Worm (Caenorhabditis elegans) whole organism, mixed stage, embryonic: ENCODE data around the gene B0244.5.

Experiments
- M03D4.4 ChIP-seq: sonication (generic microtip); optimal IDR thresholded peaks from 2 replicates; lab custom pipeline; 2017; ENCODE audit warnings: mild to moderate bottlenecking, missing genetic modification characterization, missing compliant biosample characterization
- bed-3 ChIP-seq: fragments of 200-800 bp; sonication (Bioruptor generic); optimal IDR thresholded peaks from 3 replicates; lab custom pipeline; 2018; ENCODE audit warnings: mild to moderate bottlenecking, missing genetic modification characterization, moderate library complexity, missing compliant biosample characterization
- blmp-1 ChIP-seq: fragments of 150-350 bp; optimal IDR thresholded peaks from 2 replicates; lab custom pipeline; 2014; ENCODE audit warnings: missing biosample characterization, missing genetic modification characterization
- ceh-39 ChIP-seq: fragments of 150-350 bp; optimal IDR thresholded peaks from 2 replicates; lab custom pipeline; 2014; ENCODE audit warnings: missing biosample characterization, missing genetic modification characterization
- ceh-43 ChIP-seq: fragments of 200-800 bp; sonication (Bioruptor generic); optimal IDR thresholded peaks from 2 replicates; lab custom pipeline; 2018; ENCODE audit warnings: mild to moderate bottlenecking, missing genetic modification characterization, moderate library complexity, missing compliant biosample characterization
- ceh-83 ChIP-seq: fragments of 200-800 bp; sonication (Bioruptor generic); optimal IDR thresholded peaks from 2 replicates; lab custom pipeline; 2018; ENCODE audit warnings: mild to moderate bottlenecking, missing genetic modification characterization, missing compliant biosample characterization
- ces-1 ChIP-seq: fragments of 150-350 bp; optimal IDR thresholded peaks from 2 replicates; lab custom pipeline; 2014; ENCODE audit warnings: missing biosample characterization, missing genetic modification reagents, missing genetic modification characterization
- cnd-1 ChIP-seq: fragments of 200-800 bp; sonication (Bioruptor generic); optimal IDR thresholded peaks from 2 replicates; lab custom pipeline; 2018; ENCODE audit warnings: mild to moderate bottlenecking, missing genetic modification characterization, missing compliant biosample characterization
- drap-1 ChIP-seq: fragments of 200-800 bp; sonication (Bioruptor generic); optimal IDR thresholded peaks from 3 replicates; lab custom pipeline; 2018; ENCODE audit warnings: mild to moderate bottlenecking, missing genetic modification characterization, missing compliant biosample characterization
- elt-1 ChIP-seq: sonication (generic microtip); optimal IDR thresholded peaks from 2 replicates; lab custom pipeline; 2017; ENCODE audit warnings: missing genetic modification characterization, mild to moderate bottlenecking, missing compliant biosample characterization, antibody characterized with exemption, moderate library complexity, borderline replicate concordance; ENCODE audit not compliant: insufficient read depth
- elt-3 ChIP-seq: fragments of 150-350 bp; optimal IDR thresholded peaks from 2 replicates; lab custom pipeline; 2014; ENCODE audit warnings: missing biosample characterization, missing genetic modification characterization
- flh-1 ChIP-seq: fragments of 200-800 bp; sonication (Bioruptor generic); optimal IDR thresholded peaks from 2 replicates; lab custom pipeline; 2018; ENCODE audit warnings: mild to moderate bottlenecking, missing genetic modification characterization, moderate library complexity, missing compliant biosample characterization
- ham-2 ChIP-seq: fragments of 200-800 bp; sonication (Bioruptor generic); optimal IDR thresholded peaks from 2 replicates; lab custom pipeline; 2018; ENCODE audit warnings: mild to moderate bottlenecking, missing genetic modification characterization, missing compliant biosample characterization
- hlh-1 ChIP-seq: fragments of 150-350 bp; optimal IDR thresholded peaks from 2 replicates; lab custom pipeline; 2014; ENCODE audit warnings: missing biosample characterization, missing genetic modification reagents, missing genetic modification characterization
- lin-13 ChIP-seq: fragments of 150-350 bp; optimal IDR thresholded peaks from 2 replicates; lab custom pipeline; 2014; ENCODE audit warnings: missing biosample characterization, missing genetic modification characterization
- lin-32 ChIP-seq: fragments of 200-800 bp; sonication (Bioruptor generic); optimal IDR thresholded peaks from 2 replicates; lab custom pipeline; 2018; ENCODE audit warnings: mild to moderate bottlenecking, missing genetic modification characterization, missing compliant biosample characterization
- lsy-2 ChIP-seq: fragments of 150-350 bp; optimal IDR thresholded peaks from 2 replicates; lab custom pipeline; 2014; ENCODE audit warnings: missing biosample characterization, missing genetic modification characterization
- mab-5 ChIP-seq: fragments of 150-350 bp; optimal IDR thresholded peaks from 2 replicates; lab custom pipeline; 2014; ENCODE audit warnings: missing biosample characterization, missing genetic modification characterization
- mep-1 ChIP-seq: fragments of 150-350 bp; optimal IDR thresholded peaks from 2 replicates; lab custom pipeline; 2017; ENCODE audit warnings: missing biosample characterization, missing genetic modification reagents, missing genetic modification characterization, inconsistent platforms
- mls-2 ChIP-seq: sonication (generic microtip); optimal IDR thresholded peaks from 2 replicates; lab custom pipeline; 2016; ENCODE audit warnings: mild to moderate bottlenecking, missing genetic modification characterization, moderate library complexity, missing compliant biosample characterization
- nhr-12 ChIP-seq: fragments of 150-350 bp; optimal IDR thresholded peaks from 2 replicates; lab custom pipeline; 2014; ENCODE audit warnings: missing biosample characterization, missing genetic modification characterization
- nhr-2 ChIP-seq: fragments of 150-350 bp; optimal IDR thresholded peaks from 2 replicates; lab custom pipeline; 2014; ENCODE audit warnings: missing biosample characterization, missing genetic modification characterization
- nhr-237 ChIP-seq: fragments of 150-350 bp; optimal IDR thresholded peaks from 2 replicates; lab custom pipeline; 2014; ENCODE audit warnings: missing biosample characterization, missing genetic modification characterization
- nhr-28 ChIP-seq: fragments of 150-350 bp; optimal IDR thresholded peaks from 2 replicates; lab custom pipeline; 2014; ENCODE audit warnings: missing biosample characterization, missing genetic modification characterization
- nhr-76 ChIP-seq: sonication (generic microtip); optimal IDR thresholded peaks from 2 replicates; lab custom pipeline; 2017; ENCODE audit warnings: missing biosample characterization, missing genetic modification characterization
- pha-4 ChIP-seq: fragments of 150-350 bp; optimal IDR thresholded peaks from 2 replicates; lab custom pipeline; 2018; ENCODE audit warnings: missing biosample characterization, missing genetic modification reagents, missing genetic modification characterization
- sem-2 ChIP-seq: fragments of 200-800 bp; sonication (Bioruptor generic); optimal IDR thresholded peaks from 2 replicates; lab custom pipeline; 2018; ENCODE audit warnings: mild to moderate bottlenecking, missing genetic modification characterization, missing compliant biosample characterization
- snpc-4 ChIP-seq: fragments of 150-350 bp; optimal IDR thresholded peaks from 2 replicates; lab custom pipeline; 2014; ENCODE audit warnings: missing biosample characterization, missing genetic modification characterization
- sptf-1 ChIP-seq: sonication (generic microtip); optimal IDR thresholded peaks from 2 replicates; lab custom pipeline; 2017; ENCODE audit warnings: mild to moderate bottlenecking, missing genetic modification characterization, moderate library complexity, missing compliant biosample characterization
- tbx-8 ChIP-seq: fragments of 200-800 bp; sonication (Bioruptor generic); optimal IDR thresholded peaks from 2 replicates; lab custom pipeline; 2018; ENCODE audit warnings: mild to moderate bottlenecking, missing genetic modification characterization, moderate library complexity, missing compliant biosample characterization
- unc-120 ChIP-seq: sonication (generic microtip); optimal IDR thresholded peaks from 2 replicates; lab custom pipeline; 2017; ENCODE audit warnings: missing genetic modification characterization, missing compliant biosample characterization; ENCODE audit not compliant: poor library complexity, severe bottlenecking
- unc-39 ChIP-seq: fragments of 150-350 bp; optimal IDR thresholded peaks from 2 replicates; lab custom pipeline; 2014; ENCODE audit warnings: missing biosample characterization, missing genetic modification characterization
- unc-62 ChIP-seq: fragments of 150-350 bp; optimal IDR thresholded peaks from 2 replicates; lab custom pipeline; 2014; ENCODE audit warnings: missing biosample characterization, missing genetic modification reagents, missing genetic modification characterization
- zip-8 ChIP-seq: fragments of 150-350 bp; optimal IDR thresholded peaks from 2 replicates; lab custom pipeline; 2014; ENCODE audit warnings: missing biosample characterization, missing genetic modification characterization
- ztf-11 ChIP-seq: fragments of 150-350 bp; optimal IDR thresholded peaks from 2 replicates; lab custom pipeline; 2014; ENCODE audit warnings: missing biosample characterization, missing genetic modification characterization

The B0244.5 gene

DNA sequence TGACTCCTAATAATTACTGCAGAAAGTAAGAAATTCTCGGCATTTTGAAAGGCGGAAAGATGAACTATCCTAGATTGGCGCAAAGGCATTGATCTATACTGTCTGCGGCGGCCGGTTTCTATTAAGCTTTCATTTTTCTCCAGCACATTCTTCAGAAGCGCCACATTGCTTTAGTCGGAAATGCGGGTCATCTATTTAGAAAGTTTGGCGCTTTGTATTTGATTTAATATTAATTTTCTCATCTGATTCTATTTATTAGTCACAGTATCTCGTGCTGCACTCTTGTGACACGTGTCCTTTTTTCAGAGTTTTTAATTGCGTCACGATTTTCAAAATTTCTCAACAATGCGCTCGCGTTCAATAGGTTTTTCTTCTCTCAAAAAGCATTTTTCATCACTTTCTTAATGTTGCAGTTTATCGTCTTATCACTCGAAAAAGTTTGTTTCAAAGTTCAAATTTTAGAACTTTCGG lies 29.7 kb upstream of the B0244.5 start:
- TF ChIP-seq nhr-2 = no peak
- no peak for TF ChIP-seq lin-32 (GFP tag; lab: Kevin White, UChicago)
- no peak for TF ChIP-seq hlh-1
- no peak for TF ChIP-seq flh-1 (GFP tag; lab: Kevin White, UChicago)
- TF ChIP-seq M03D4.4 = no peak
- TF ChIP-seq ceh-39 = no peak
- TF ChIP-seq blmp-1 (tag; lab: Kevin White, UChicago) = no peak
- no peak for TF ChIP-seq elt-1 (tag; lab: Kevin White, UChicago)
- no peak for TF ChIP-seq ces-1 (GFP tag; lab: Kevin White, UChicago)
- no peak for TF ChIP-seq ceh-43
- TF ChIP-seq nhr-28 (tag; lab: Kevin White, UChicago) = no peak
- no peak for TF ChIP-seq tbx-8
- TF ChIP-seq snpc-4 (tag; lab: Kevin White, UChicago) = no peak
- no peak for TF ChIP-seq lin-13 (tag; lab: Kevin White, UChicago)
- TF ChIP-seq mls-2 (tag; lab: Kevin White, UChicago) = no peak
- no peak for TF ChIP-seq zip-8 (tag; lab: Kevin White, UChicago)
- TF ChIP-seq elt-3 (tag; lab: Kevin White, UChicago) = no peak
- no peak for TF ChIP-seq sptf-1
- TF ChIP-seq nhr-12 = no peak
- no peak for TF ChIP-seq ham-2
- TF ChIP-seq, all 35 proteins: peak for 0

DNA sequence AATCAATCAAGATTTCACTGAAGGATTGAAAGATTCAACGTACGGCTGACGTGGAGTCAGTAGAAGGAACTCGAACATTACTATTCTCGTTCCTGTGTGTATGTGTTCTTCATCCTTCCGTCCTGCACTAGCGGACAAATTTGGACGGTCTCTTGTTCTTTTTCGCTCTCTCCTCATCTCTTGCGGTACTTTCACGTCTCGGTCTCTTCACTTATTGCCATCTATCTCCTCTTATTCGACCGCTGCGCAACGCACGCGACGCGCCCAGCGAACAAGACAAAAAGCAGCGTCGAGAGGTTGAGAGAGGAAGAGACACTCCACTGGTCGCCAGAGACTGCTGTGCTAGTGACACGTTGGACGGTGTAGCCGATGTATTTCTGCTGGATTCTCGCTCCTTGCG lies 29.2 kb upstream of the B0244.5 start:
- TF ChIP-seq flh-1 (GFP tag; lab: Kevin White, UChicago) = no peak
- TF ChIP-seq nhr-12 = no peak
- TF ChIP-seq ceh-43 = no peak
- no peak for TF ChIP-seq nhr-76 (tag; lab: Kevin White, UChicago)
- peak; percentile 48 for TF ChIP-seq ceh-39
- TF ChIP-seq ztf-11 (tag; lab: Kevin White, UChicago) = peak; percentile 40
- peak; percentile 41 for TF ChIP-seq elt-1 (tag; lab: Kevin White, UChicago)
- TF ChIP-seq tbx-8 = no peak
- no peak for TF ChIP-seq sem-2 (GFP tag; lab: Kevin White, UChicago)
- peak; percentile 3 for TF ChIP-seq nhr-2
- peak; percentile 88 for TF ChIP-seq mep-1
- no peak for TF ChIP-seq snpc-4 (tag; lab: Kevin White, UChicago)
- peak; percentile 91 for TF ChIP-seq ham-2
- peak; percentile 33 for TF ChIP-seq mls-2 (tag; lab: Kevin White, UChicago)
- TF ChIP-seq nhr-28 (tag; lab: Kevin White, UChicago) = no peak
- TF ChIP-seq pha-4 (tag; lab: Kevin White, UChicago) = peak; percentile 78
- TF ChIP-seq nhr-237 (tag; lab: Kevin White, UChicago) = peak; percentile 54
- no peak for TF ChIP-seq blmp-1 (tag; lab: Kevin White, UChicago)
- TF ChIP-seq lin-13 (tag; lab: Kevin White, UChicago) = peak; percentile 50
- TF ChIP-seq hlh-1 = peak; percentile 42
- no peak for TF ChIP-seq cnd-1 (tag; lab: Kevin White, UChicago)
- peak; percentile 30 for TF ChIP-seq sptf-1
- TF ChIP-seq unc-120 (tag; lab: Kevin White, UChicago) = peak; percentile 86
- TF ChIP-seq bed-3 (GFP tag; lab: Kevin White, UChicago) = no peak
- no peak for TF ChIP-seq elt-3 (tag; lab: Kevin White, UChicago)
- TF ChIP-seq ceh-83 (GFP tag; lab: Kevin White, UChicago) = no peak
- peak; percentile 38 for TF ChIP-seq drap-1 (GFP tag; lab: Kevin White, UChicago)
- peak; percentile 68 for TF ChIP-seq unc-62 (GFP tag; lab: Kevin White, UChicago)
- TF ChIP-seq M03D4.4 = no peak
- peak; percentile 53 for TF ChIP-seq lsy-2
- TF ChIP-seq unc-39 (tag; lab: Kevin White, UChicago) = no peak
- peak; percentile 25 for TF ChIP-seq zip-8 (tag; lab: Kevin White, UChicago)
- no peak for TF ChIP-seq lin-32 (GFP tag; lab: Kevin White, UChicago)
- no peak for TF ChIP-seq mab-5 (tag; lab: Kevin White, UChicago)
- TF ChIP-seq ces-1 (GFP tag; lab: Kevin White, UChicago) = peak; percentile 80

DNA sequence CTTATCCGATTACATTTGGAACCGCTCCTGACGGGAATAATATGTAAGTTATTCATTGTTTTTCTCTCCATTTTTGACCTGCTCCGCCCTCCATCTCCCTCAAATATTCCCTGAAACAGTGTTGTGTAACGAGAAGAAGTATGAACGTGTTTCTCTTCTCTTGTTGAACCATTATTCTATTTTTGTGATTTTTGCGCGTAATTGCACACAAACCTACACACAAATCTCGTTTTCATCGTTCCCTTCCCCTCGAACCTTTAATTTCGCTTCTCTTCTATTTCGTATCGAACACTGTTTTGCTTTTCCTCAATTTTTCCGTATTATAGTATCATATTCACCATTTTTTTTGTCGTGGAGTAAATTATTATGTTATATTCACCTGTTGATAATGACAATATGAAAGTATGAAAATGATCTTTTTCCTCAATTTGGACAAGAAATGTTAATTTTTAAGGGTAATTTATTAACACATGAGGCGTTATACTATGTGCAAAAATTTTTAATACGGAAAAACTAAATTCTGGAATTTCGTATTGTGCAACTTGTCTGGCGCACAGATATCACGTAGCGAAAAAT lies 27.4 kb upstream of the B0244.5 start:
- TF ChIP-seq M03D4.4 = no peak
- no peak for TF ChIP-seq zip-8 (tag; lab: Kevin White, UChicago)
- TF ChIP-seq ceh-83 (GFP tag; lab: Kevin White, UChicago) = no peak
- no peak for TF ChIP-seq mep-1
- TF ChIP-seq tbx-8 = no peak
- no peak for TF ChIP-seq lin-13 (tag; lab: Kevin White, UChicago)
- TF ChIP-seq flh-1 (GFP tag; lab: Kevin White, UChicago) = no peak
